Fruit fly (Drosophila melanogaster) whole organism, embryonic: Measurements from ENCODE around the gene Als2.

Experiments
- Atf-2 ChIP-seq: fragments of 200-800 bp; sonication (Bioruptor generic); optimal IDR thresholded peaks from 2 replicates; lab custom pipeline; 2016; ENCODE audit warnings: missing biosample characterization, missing genetic modification characterization
- CG10274 ChIP-seq: fragments of 200-800 bp; sonication (Bioruptor generic); optimal IDR thresholded peaks from 3 replicates; lab custom pipeline; 2017; ENCODE audit warnings: missing biosample characterization, mild to moderate bottlenecking, missing genetic modification characterization
- CG10654 ChIP-seq: fragments of 200-800 bp; sonication (Bioruptor generic); optimal IDR thresholded peaks from 2 replicates; lab custom pipeline; 2016; ENCODE audit warnings: missing biosample characterization, missing genetic modification characterization
- CG12071 ChIP-seq: fragments of 200-800 bp; sonication (Bioruptor generic); optimal IDR thresholded peaks from 3 replicates; lab custom pipeline; 2018; ENCODE audit warnings: missing biosample characterization, mild to moderate bottlenecking, missing genetic modification characterization
- CG14014 ChIP-seq: fragments of 200-800 bp; sonication (Bioruptor generic); IDR thresholded peaks from 2 replicates; pipeline ENCODE4 v1.3.6; 2022; ENCODE audit warnings: missing biosample characterization, missing genetic modification characterization
- CG14441 ChIP-seq: fragments of 200-800 bp; sonication (Bioruptor generic); IDR thresholded peaks from 2 replicates; pipeline ENCODE4 v1.3.6; 2022; ENCODE audit warnings: missing biosample characterization, missing genetic modification characterization
- CG14710 ChIP-seq: fragments of 200-800 bp; sonication (Bioruptor generic); optimal IDR thresholded peaks from 3 replicates; lab custom pipeline; 2019; ENCODE audit warnings: missing biosample characterization, mild to moderate bottlenecking, missing genetic modification characterization, moderate library complexity
- CG15696 ChIP-seq: fragments of 200-800 bp; sonication (Bioruptor generic); optimal IDR thresholded peaks from 2 replicates; lab custom pipeline; 2019; ENCODE audit warnings: missing biosample characterization, mild to moderate bottlenecking, missing genetic modification characterization, moderate library complexity
- CG18262 ChIP-seq: fragments of 200-800 bp; optimal IDR thresholded peaks from 3 replicates; lab custom pipeline; 2019; ENCODE audit warnings: missing biosample characterization, mild to moderate bottlenecking, missing genetic modification characterization, moderate library complexity
- CG18476 ChIP-seq: fragments of 200-800 bp; sonication (Bioruptor generic); optimal IDR thresholded peaks from 2 replicates; lab custom pipeline; 2016; ENCODE audit warnings: missing biosample characterization, mild to moderate bottlenecking, missing genetic modification characterization
- CG31224 ChIP-seq: fragments of 200-800 bp; sonication (Bioruptor generic); IDR thresholded peaks from 2 replicates; pipeline ENCODE4 v1.3.6; 2022; ENCODE audit warnings: missing biosample characterization, missing genetic modification characterization
- CG33557 ChIP-seq: fragments of 200-800 bp; sonication (Bioruptor generic); optimal IDR thresholded peaks from 2 replicates; lab custom pipeline; 2019; ENCODE audit warnings: missing biosample characterization, mild to moderate bottlenecking, missing genetic modification characterization, moderate library complexity
- CG3407 ChIP-seq: fragments of 200-800 bp; sonication (Bioruptor generic); optimal IDR thresholded peaks from 2 replicates; lab custom pipeline; 2018; ENCODE audit warnings: missing biosample characterization, mild to moderate bottlenecking, missing genetic modification characterization
- CG42726 ChIP-seq: fragments of 200-800 bp; sonication (Bioruptor generic); IDR thresholded peaks from 2 replicates; pipeline ENCODE4 v1.3.6; 2022; ENCODE audit warnings: missing biosample characterization, missing genetic modification characterization; ENCODE audit not compliant: partially characterized antibody
- CG4328 ChIP-seq: fragments of 200-800 bp; sonication (Bioruptor generic); optimal IDR thresholded peaks from 3 replicates; lab custom pipeline; 2017; ENCODE audit warnings: missing biosample characterization, missing genetic modification reagents, missing genetic modification characterization
- CG5245 ChIP-seq: fragments of 200-800 bp; sonication (Bioruptor generic); optimal IDR thresholded peaks from 3 replicates; lab custom pipeline; 2016; ENCODE audit warnings: missing biosample characterization, missing genetic modification characterization
- CG6654 ChIP-seq: fragments of 200-800 bp; sonication (Bioruptor generic); optimal IDR thresholded peaks from 2 replicates; lab custom pipeline; 2017; ENCODE audit warnings: missing biosample characterization, mild to moderate bottlenecking, missing genetic modification characterization
- CG6689 ChIP-seq: fragments of 200-800 bp; sonication (Bioruptor generic); IDR thresholded peaks from 2 replicates; pipeline ENCODE4 v1.3.6; 2022; ENCODE audit warnings: missing biosample characterization, missing genetic modification characterization
- CG7556 ChIP-seq: fragments of 200-800 bp; sonication (Bioruptor generic); optimal IDR thresholded peaks from 2 replicates; lab custom pipeline; 2017; ENCODE audit warnings: missing biosample characterization, mild to moderate bottlenecking, missing genetic modification characterization
- D ChIP-seq, 2 experiments: fragments of 200-800 bp in 1 of 2; fragments of >200 bp in 1 of 2; sonication (Bioruptor generic) in 1 of 2; optimal IDR thresholded peaks; 2 replicates in 1 of 2; 3 replicates in 1 of 2; lab custom pipeline; 2017; ENCODE audit warnings: mild to moderate bottlenecking in 1 of 2, missing biosample characterization in 1 of 2, missing genetic modification characterization in 1 of 2, missing genetic modification reagents in 1 of 2
- Deaf1 ChIP-seq: fragments of 200-800 bp; optimal IDR thresholded peaks from 3 replicates; lab custom pipeline; 2019; ENCODE audit warnings: missing biosample characterization, mild to moderate bottlenecking, missing genetic modification characterization, moderate library complexity
- Elba2 ChIP-seq: fragments of 200-800 bp; sonication (Bioruptor generic); optimal IDR thresholded peaks from 3 replicates; lab custom pipeline; 2016; ENCODE audit warnings: missing biosample characterization, missing genetic modification characterization
- HLHmδ ChIP-seq: fragments of 200-800 bp; sonication (Bioruptor generic); optimal IDR thresholded peaks from 2 replicates; lab custom pipeline; 2018; ENCODE audit warnings: missing biosample characterization, mild to moderate bottlenecking, missing genetic modification characterization, moderate library complexity
- Jarid2 ChIP-seq: fragments of 200-800 bp; sonication (Bioruptor generic); optimal IDR thresholded peaks from 3 replicates; lab custom pipeline; 2017; ENCODE audit warnings: mild to moderate bottlenecking, missing biosample characterization, missing genetic modification reagents, missing genetic modification characterization
- Max ChIP-seq: fragments of 200-800 bp; sonication (Bioruptor generic); optimal IDR thresholded peaks from 2 replicates; lab custom pipeline; 2016; ENCODE audit warnings: missing biosample characterization, mild to moderate bottlenecking, missing genetic modification characterization
- Myb ChIP-seq: fragments of 200-800 bp; sonication (Bioruptor generic); optimal IDR thresholded peaks from 2 replicates; lab custom pipeline; 2016; ENCODE audit warnings: missing biosample characterization, missing genetic modification characterization
- NC2α ChIP-seq: fragments of 200-800 bp; sonication (Bioruptor generic); optimal IDR thresholded peaks from 2 replicates; lab custom pipeline; 2016; ENCODE audit warnings: missing biosample characterization, missing genetic modification characterization
- Side ChIP-seq: fragments of 200-800 bp; sonication (Bioruptor generic); optimal IDR thresholded peaks from 2 replicates; lab custom pipeline; 2016; ENCODE audit warnings: missing biosample characterization, missing genetic modification characterization
- Six4 ChIP-seq: fragments of 200-800 bp; sonication (Bioruptor generic); optimal IDR thresholded peaks from 2 replicates; lab custom pipeline; 2016; ENCODE audit warnings: missing biosample characterization, missing genetic modification characterization
- Spps ChIP-seq: fragments of 200-800 bp; sonication (Bioruptor generic); optimal IDR thresholded peaks from 2 replicates; lab custom pipeline; 2018; ENCODE audit warnings: missing biosample characterization, mild to moderate bottlenecking, missing genetic modification characterization
- amos ChIP-seq: fragments of 200-800 bp; sonication (Bioruptor generic); IDR thresholded peaks from 2 replicates; pipeline ENCODE4 v1.3.6; 2022; ENCODE audit warnings: missing biosample characterization, missing genetic modification characterization; ENCODE audit not compliant: partially characterized antibody
- bowl ChIP-seq: fragments of 200-800 bp; sonication (Bioruptor generic); IDR thresholded peaks from 2 replicates; pipeline ENCODE4 v1.3.6; 2022; ENCODE audit warnings: missing biosample characterization, missing genetic modification characterization
- chm ChIP-seq: fragments of 200-800 bp; sonication (Bioruptor generic); IDR thresholded peaks from 2 replicates; pipeline ENCODE4 v1.3.6; 2022; ENCODE audit warnings: missing biosample characterization, missing genetic modification characterization
- dan ChIP-seq: fragments of 200-800 bp; sonication (Bioruptor generic); IDR thresholded peaks from 2 replicates; pipeline ENCODE4 v1.3.6; 2022; ENCODE audit warnings: missing biosample characterization, missing genetic modification characterization
- dm ChIP-seq: fragments of 200-800 bp; sonication (Bioruptor generic); optimal IDR thresholded peaks from 3 replicates; lab custom pipeline; 2016; ENCODE audit warnings: missing biosample characterization, missing genetic modification characterization
- ewg ChIP-seq: fragments of 200-800 bp; sonication (Bioruptor generic); optimal IDR thresholded peaks from 3 replicates; lab custom pipeline; 2017; ENCODE audit warnings: mild to moderate bottlenecking, missing biosample characterization, missing genetic modification reagents, missing genetic modification characterization
- fd102C ChIP-seq: fragments of 200-800 bp; sonication (Bioruptor generic); optimal IDR thresholded peaks from 2 replicates; lab custom pipeline; 2018; ENCODE audit warnings: missing biosample characterization, mild to moderate bottlenecking, missing genetic modification characterization, moderate library complexity
- h ChIP-seq: fragments of >200 bp; optimal IDR thresholded peaks from 2 replicates; lab custom pipeline; 2017
- kay ChIP-seq: fragments of 200-800 bp; sonication (Bioruptor generic); optimal IDR thresholded peaks from 2 replicates; lab custom pipeline; 2016; ENCODE audit warnings: missing biosample characterization, missing genetic modification characterization
- ken ChIP-seq: fragments of 200-800 bp; sonication (Bioruptor generic); IDR thresholded peaks from 3 replicates; pipeline ENCODE4 v1.3.6; 2022; ENCODE audit warnings: missing biosample characterization, missing genetic modification characterization
- pnt ChIP-seq: fragments of 200-800 bp; sonication (Bioruptor generic); optimal IDR thresholded peaks from 3 replicates; lab custom pipeline; 2016; ENCODE audit warnings: missing biosample characterization, missing genetic modification characterization
- psq ChIP-seq: fragments of 200-800 bp; sonication (Bioruptor generic); optimal IDR thresholded peaks from 2 replicates; lab custom pipeline; 2017; ENCODE audit warnings: missing biosample characterization, missing genetic modification characterization
- sens-2 ChIP-seq: fragments of 200-800 bp; sonication (Bioruptor generic); IDR thresholded peaks from 2 replicates; pipeline ENCODE4 v1.3.6; 2022; ENCODE audit warnings: missing biosample characterization, missing genetic modification characterization
- sim ChIP-seq: fragments of 200-800 bp; sonication (Bioruptor generic); IDR thresholded peaks from 2 replicates; pipeline ENCODE4 v1.3.6; 2022; ENCODE audit warnings: missing biosample characterization, missing genetic modification characterization
- sima ChIP-seq: fragments of 200-800 bp; sonication (Bioruptor generic); optimal IDR thresholded peaks from 2 replicates; lab custom pipeline; 2016; ENCODE audit warnings: missing biosample characterization, missing genetic modification characterization
- sob ChIP-seq: fragments of 200-800 bp; sonication (Bioruptor generic); IDR thresholded peaks from 2 replicates; pipeline ENCODE4 v1.3.6; 2022; ENCODE audit warnings: missing biosample characterization, missing genetic modification characterization
- stc ChIP-seq: fragments of 200-800 bp; sonication (Bioruptor generic); IDR thresholded peaks from 2 replicates; pipeline ENCODE4 v1.3.6; 2022; ENCODE audit warnings: missing biosample characterization, missing genetic modification characterization
- stwl ChIP-seq: fragments of 200-800 bp; sonication (Bioruptor generic); optimal IDR thresholded peaks from 3 replicates; lab custom pipeline; 2018; ENCODE audit warnings: missing biosample characterization, mild to moderate bottlenecking, missing genetic modification characterization, moderate library complexity
- unpg ChIP-seq: fragments of 200-800 bp; sonication (Bioruptor generic); optimal IDR thresholded peaks from 3 replicates; lab custom pipeline; 2018; ENCODE audit warnings: missing biosample characterization, mild to moderate bottlenecking, missing genetic modification characterization, moderate library complexity
- usp ChIP-seq: fragments of >200 bp; optimal IDR thresholded peaks from 2 replicates; lab custom pipeline; 2017; ENCODE audit warnings: missing biosample characterization, missing genetic modification characterization
- vnd ChIP-seq: fragments of 200-800 bp; sonication (Bioruptor generic); IDR thresholded peaks from 3 replicates; pipeline ENCODE4 v1.3.6; 2022; ENCODE audit warnings: missing biosample characterization, missing genetic modification characterization; ENCODE audit not compliant: partially characterized antibody

Gene Als2

DNA sequence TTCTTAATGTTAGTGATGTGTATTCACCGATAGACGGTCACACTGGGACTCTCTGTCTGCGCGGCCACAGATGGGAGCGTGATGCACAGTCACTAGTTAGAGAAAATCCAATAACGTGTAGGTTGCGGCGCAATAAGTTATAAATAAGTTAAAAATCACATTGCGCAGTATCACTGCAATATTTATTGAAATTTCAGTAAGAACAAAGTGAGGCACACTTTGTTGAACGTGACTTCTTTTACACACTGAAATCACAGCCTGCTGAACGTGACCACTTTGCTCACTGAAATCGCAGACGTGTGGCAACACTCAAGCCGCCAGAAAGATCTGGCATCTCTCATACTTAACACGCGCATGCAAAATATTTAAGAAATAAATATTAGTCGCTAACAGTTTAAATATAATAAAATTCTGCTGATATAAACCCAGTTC lies 49.1 kb upstream of the Als2 start, which contains the start of the genes CG11247 and Polr2H (continued):
- TF ChIP-seq bowl (GFP tag; lab: Robert Waterston, UW) = peak; percentile 69; the same call in 1 of the 2 replicates
- TF ChIP-seq CG10654 (GFP tag; lab: Kevin White, UChicago) = peak; percentile 93
- TF ChIP-seq kay (GFP tag; lab: Kevin White, UChicago) = peak; percentile 72
- peak; percentile 54 for TF ChIP-seq CG10274 (GFP tag; lab: Kevin White, UChicago)
- TF ChIP-seq CG5245 (GFP tag; lab: Kevin White, UChicago) = peak; percentile 81
- peak; percentile 88 for TF ChIP-seq CG15696 (tag; lab: Kevin White, UChicago)
- TF ChIP-seq Spps (tag; lab: Kevin White, UChicago) = peak; percentile 64
- peak; percentile 85 for TF ChIP-seq CG18476 (GFP tag; lab: Kevin White, UChicago)
- TF ChIP-seq CG31224 (GFP tag; lab: Robert Waterston, UW) = peak; percentile 82
- peak; percentile 77 for TF ChIP-seq NC2α (GFP tag; lab: Kevin White, UChicago)
- TF ChIP-seq CG6689 (GFP tag; lab: Robert Waterston, UW) = peak; percentile 91
- TF ChIP-seq Side (GFP tag; lab: Kevin White, UChicago) = peak; percentile 93
- TF ChIP-seq sob = peak; percentile 94
- peak; percentile 82 for TF ChIP-seq chm (GFP tag; lab: Robert Waterston, UW)
- peak; percentile 78 for TF ChIP-seq vnd
- TF ChIP-seq ewg (GFP tag; lab: Kevin White, UChicago) = peak; percentile 92
- TF ChIP-seq sima (GFP tag; lab: Kevin White, UChicago) = peak; percentile 61
- TF ChIP-seq amos (GFP tag; lab: Robert Waterston, UW) = peak; percentile 72
- peak; percentile 51 for TF ChIP-seq CG12071 (GFP tag; lab: Kevin White, UChicago)
- peak; percentile 97 for TF ChIP-seq pnt (GFP tag; lab: Kevin White, UChicago)
- TF ChIP-seq sens-2 (GFP tag; lab: Robert Waterston, UW) = peak; percentile 72; the same call in 1 of the 2 replicates
- no peak for TF ChIP-seq usp (GFP tag; lab: Kevin White, UChicago)
- TF ChIP-seq Myb = peak; percentile 83
- TF ChIP-seq CG3407 (GFP tag; lab: Kevin White, UChicago) = peak; percentile 50
- peak; percentile 70 for TF ChIP-seq sim (GFP tag; lab: Robert Waterston, UW)
- TF ChIP-seq CG18262 (tag; lab: Kevin White, UChicago) = peak; percentile 81
- peak; percentile 38; the same call in 1 of the 2 replicates for TF ChIP-seq CG42726 (GFP tag; lab: Robert Waterston, UW)
- TF ChIP-seq stwl = peak; percentile 79
- peak; percentile 69 for TF ChIP-seq CG4328 (GFP tag; lab: Kevin White, UChicago)
- peak; percentile 80 for TF ChIP-seq stc (GFP tag; lab: Robert Waterston, UW)
- TF ChIP-seq Elba2 (GFP tag; lab: Kevin White, UChicago) = peak; percentile 79
- peak; percentile 72 for TF ChIP-seq CG6654 (GFP tag; lab: Kevin White, UChicago)
- peak; percentile 95 for TF ChIP-seq ken (GFP tag; lab: Robert Waterston, UW)
- TF ChIP-seq fd102C (GFP tag; lab: Kevin White, UChicago) = no peak
- peak; percentile 94 for TF ChIP-seq CG14441 (GFP tag; lab: Robert Waterston, UW)
- TF ChIP-seq Jarid2 = peak; percentile 47
- peak; percentile 89 for TF ChIP-seq CG14014 (GFP tag; lab: Robert Waterston, UW)
- TF ChIP-seq Six4 (GFP tag; lab: Kevin White, UChicago) = peak; percentile 81
- peak; percentile 72 for TF ChIP-seq CG33557 (GFP tag; lab: Kevin White, UChicago)
- no peak for TF ChIP-seq Deaf1 (tag; lab: Kevin White, UChicago)
- TF ChIP-seq CG14710 (tag; lab: Kevin White, UChicago) = peak; percentile 97
- TF ChIP-seq dan = peak; percentile 91
- TF ChIP-seq D (optimal IDR thresholded peaks at IDR 0.05; lab: Kevin White, UChicago) = no peak
- peak; percentile 77 for TF ChIP-seq D (GFP tag; optimal IDR thresholded peaks at IDR 0.05; lab: Kevin White, UChicago)
- TF ChIP-seq unpg (GFP tag; lab: Kevin White, UChicago) = peak; percentile 90
- peak; percentile 93 for TF ChIP-seq Max
- no peak for TF ChIP-seq h (lab: Kevin White, UChicago)
- TF ChIP-seq dm (GFP tag; lab: Kevin White, UChicago) = peak; percentile 95
- peak; percentile 71 for TF ChIP-seq psq
- peak; percentile 90 for TF ChIP-seq Atf-2
- peak; percentile 66 for TF ChIP-seq CG7556 (GFP tag; lab: Kevin White, UChicago)
- TF ChIP-seq HLHmδ (GFP tag; lab: Kevin White, UChicago) = no peak
